Fruit fly (Drosophila melanogaster) whole organism: ENCODE results near the gene TfIIA-S.

ENCODE experiments used
- CG8478 ChIP-seq: fragments of >200 bp; optimal IDR thresholded peaks from 2 replicates; lab custom pipeline; 2018; ENCODE audit warnings: inconsistent platforms
- Dll ChIP-seq: fragments of >200 bp; optimal IDR thresholded peaks from 2 replicates; lab custom pipeline; 2017
- EcR ChIP-seq, 2 experiments: fragments of >200 bp; optimal IDR thresholded peaks; 2 replicates each; lab custom pipeline; 2017; ENCODE audit warnings: missing biosample characterization in 2 of 2, missing genetic modification characterization in 2 of 2, missing genetic modification reagents in 2 of 2
- pan ChIP-seq: fragments of >200 bp; optimal IDR thresholded peaks from 2 replicates; lab custom pipeline; 2017
- psq ChIP-seq: fragments of >200 bp; optimal IDR thresholded peaks from 2 replicates; lab custom pipeline; 2017
- usp ChIP-seq: fragments of >200 bp; optimal IDR thresholded peaks from 2 replicates; lab custom pipeline; 2017; ENCODE audit warnings: missing biosample characterization, missing genetic modification characterization, mixed read lengths

The TfIIA-S gene

dm6 chr3R:23886270-23887095 is 4.4 kb downstream of the TfIIA-S start:
- TF ChIP-seq Dll: no peak
- TF ChIP-seq pan: no peak
- TF ChIP-seq psq (lab: Kevin White, UChicago): no peak
- TF ChIP-seq usp (GFP tag; lab: Kevin White, UChicago): no peak
- no peak for TF ChIP-seq CG8478 (lab: Kevin White, UChicago)

- TF ChIP-seq psq (lab: Kevin White, UChicago) (no peak), Dll (no peak)
These were observed 5.2 kb downstream of the TfIIA-S start for dm6 chr3R:23885660-23886059.

dm6 chr3R:23885182-23885581 is 5.7 kb downstream of the TfIIA-S start:
- TF ChIP-seq EcR (GFP tag; optimal IDR thresholded peaks at IDR 0.05; lab: Kevin White, UChicago) (no peak), usp (GFP tag; lab: Kevin White, UChicago) (no peak), pan (no peak), psq (lab: Kevin White, UChicago) (no peak), Dll (no peak), CG8478 (lab: Kevin White, UChicago) (no peak)

dm6 chr3R:23884088-23884727 is 6.7 kb downstream of the TfIIA-S start:
- TF ChIP-seq CG8478 (lab: Kevin White, UChicago): no peak
- TF ChIP-seq pan: no peak
- no peak for TF ChIP-seq psq (lab: Kevin White, UChicago)
- no peak for TF ChIP-seq Dll
- no peak for TF ChIP-seq usp (GFP tag; lab: Kevin White, UChicago)
- no peak for TF ChIP-seq EcR (GFP tag; optimal IDR thresholded peaks at IDR 0.05; lab: Kevin White, UChicago)

dm6 chr3R:23880280-23880679 is 10.6 kb downstream of the TfIIA-S start:
- TF ChIP-seq EcR (GFP tag; optimal IDR thresholded peaks at IDR 0.05; lab: Kevin White, UChicago) (no peak), CG8478 (lab: Kevin White, UChicago) (no peak), psq (lab: Kevin White, UChicago) (no peak), pan (no peak), usp (GFP tag; lab: Kevin White, UChicago) (no peak), Dll (no peak)

- TF ChIP-seq CG8478 (lab: Kevin White, UChicago): no peak
- TF ChIP-seq Dll: no peak
- TF ChIP-seq usp (GFP tag; lab: Kevin White, UChicago): no peak
- no peak for TF ChIP-seq psq (lab: Kevin White, UChicago)
- no peak for TF ChIP-seq pan
- no peak for TF ChIP-seq EcR (GFP tag; optimal IDR thresholded peaks at IDR 0.05; lab: Kevin White, UChicago)
These were observed 12.5 kb downstream of the TfIIA-S start for dm6 chr3R:23878318-23878799.

- TF ChIP-seq usp (GFP tag; lab: Kevin White, UChicago): no peak
- no peak for TF ChIP-seq psq (lab: Kevin White, UChicago)
- TF ChIP-seq EcR (GFP tag; optimal IDR thresholded peaks at IDR 0.05; lab: Kevin White, UChicago): peak; percentile 32 to 82
- no peak for TF ChIP-seq CG8478 (lab: Kevin White, UChicago)
These were observed 13.1 kb downstream of the TfIIA-S start for dm6 chr3R:23877606-23878317.

dm6 chr3R:23876699-23877098 is 14.2 kb downstream of the TfIIA-S start:
- no peak for TF ChIP-seq psq (lab: Kevin White, UChicago)
- TF ChIP-seq CG8478 (lab: Kevin White, UChicago): no peak

- TF ChIP-seq Dll (no peak), EcR (GFP tag; optimal IDR thresholded peaks at IDR 0.05; lab: Kevin White, UChicago) (no peak), CG8478 (lab: Kevin White, UChicago) (no peak), psq (lab: Kevin White, UChicago) (no peak), pan (no peak), usp (GFP tag; lab: Kevin White, UChicago) (no peak)
These were observed 16.1 kb downstream of the TfIIA-S start for dm6 chr3R:23874752-23875151.

- TF ChIP-seq CG8478 (lab: Kevin White, UChicago): no peak
These were observed 16.7 kb downstream of the TfIIA-S start for dm6 chr3R:23874198-23874597.

- TF ChIP-seq pan (no peak), EcR (GFP tag; optimal IDR thresholded peaks at IDR 0.05; lab: Kevin White, UChicago) (no peak), psq (lab: Kevin White, UChicago) (no peak), CG8478 (lab: Kevin White, UChicago) (no peak), Dll (no peak), usp (GFP tag; lab: Kevin White, UChicago) (no peak)
These were observed 18.2 kb downstream of the TfIIA-S start for dm6 chr3R:23872606-23873192.

- TF ChIP-seq usp (GFP tag; lab: Kevin White, UChicago) (no peak), pan (no peak), EcR (GFP tag; optimal IDR thresholded peaks at IDR 0.05; lab: Kevin White, UChicago) (no peak), CG8478 (lab: Kevin White, UChicago) (no peak), Dll (no peak), psq (lab: Kevin White, UChicago) (no peak)
These were observed 19.1 kb downstream of the TfIIA-S start for dm6 chr3R:23871720-23872119.
